Worm (Caenorhabditis elegans) whole organism, late embryonic: ENCODE results near the gene cest-16.

Experiments
- F13H6.1 ChIP-seq: sonication (generic microtip); optimal IDR thresholded peaks from 2 replicates; lab custom pipeline; 2016; ENCODE audit warnings: missing genetic modification characterization, missing compliant biosample characterization
- T23F11.4 ChIP-seq: fragments of 200-800 bp; sonication (Bioruptor generic); optimal IDR thresholded peaks from 2 replicates; lab custom pipeline; 2018; ENCODE audit warnings: mild to moderate bottlenecking, missing genetic modification characterization, missing compliant biosample characterization
- elt-2 ChIP-seq: sonication (generic microtip); optimal IDR thresholded peaks from 2 replicates; lab custom pipeline; 2016; ENCODE audit warnings: missing genetic modification reagents, missing genetic modification characterization, missing compliant biosample characterization
- fkh-10 ChIP-seq: fragments of 150-350 bp; optimal IDR thresholded peaks from 2 replicates; lab custom pipeline; 2014; ENCODE audit warnings: missing biosample characterization, missing genetic modification reagents, missing genetic modification characterization
- hlh-13 ChIP-seq: fragments of 200-800 bp; sonication (Bioruptor generic); optimal IDR thresholded peaks from 2 replicates; lab custom pipeline; 2018; ENCODE audit warnings: mild to moderate bottlenecking, missing genetic modification characterization, missing compliant biosample characterization
- odd-2 ChIP-seq: sonication (generic microtip); optimal IDR thresholded peaks from 2 replicates; lab custom pipeline; 2017; ENCODE audit warnings: antibody characterized with exemption, mild to moderate bottlenecking, missing genetic modification characterization, missing compliant biosample characterization
- pha-4 ChIP-seq: fragments of 150-350 bp; optimal IDR thresholded peaks from 2 replicates; lab custom pipeline; 2018; ENCODE audit warnings: missing biosample characterization, missing genetic modification reagents, missing genetic modification characterization
- pros-1 ChIP-seq: fragments of 150-350 bp; optimal IDR thresholded peaks from 2 replicates; lab custom pipeline; 2014; ENCODE audit warnings: missing biosample characterization, missing genetic modification reagents, missing genetic modification characterization

ce11 chrX:6259081-6259480 is 40.7 kb upstream of the cest-16 start:
- TF ChIP-seq fkh-10 (GFP tag; lab: Kevin White, UChicago) (no peak), F13H6.1 (no peak), pha-4 (tag; lab: Kevin White, UChicago) (no peak), hlh-13 (GFP tag; lab: Kevin White, UChicago) (no peak), T23F11.4 (no peak), odd-2 (tag; lab: Kevin White, UChicago) (no peak), pros-1 (tag; lab: Kevin White, UChicago) (no peak), elt-2 (tag; lab: Kevin White, UChicago) (no peak)
